Worm (Caenorhabditis elegans): ENCODE measurements around the gene kgb-1.

kgb-1 gene

DNA sequence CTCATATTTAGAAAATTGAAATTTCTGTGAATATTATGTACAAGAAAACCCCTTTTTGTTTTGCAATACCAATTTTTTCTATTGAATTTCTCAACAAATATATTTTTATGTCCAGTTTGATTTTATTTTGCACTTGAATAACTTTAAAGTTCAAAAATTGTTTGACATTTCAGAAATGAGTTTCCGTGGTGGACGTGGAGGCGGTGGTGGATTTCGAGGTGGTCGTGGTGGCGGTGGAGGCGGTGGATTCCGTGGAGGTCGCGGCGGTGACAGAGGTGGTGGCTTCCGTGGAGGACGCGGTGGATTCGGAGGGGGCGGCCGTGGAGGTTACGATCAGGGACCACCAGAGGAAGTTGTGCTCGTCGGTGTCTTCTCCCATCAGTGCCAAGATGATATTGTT lies 16.2 kb upstream of the kgb-1 start, which contains the start of gene garr-1:
TSS of gene garr-1 (plus strand) at position 174 of the 400 bp plus-strand sequence.
- no peak for TF ChIP-seq T22C8.4 (GFP tag; IDR thresholded peaks at IDR 0.05)
- no peak for TF ChIP-seq cog-1 (tag; optimal IDR thresholded peaks at IDR 0.05)
- TF ChIP-seq med-1 (GFP tag; optimal IDR thresholded peaks at IDR 0.05; ENCODE audit: insufficient read depth): no peak
- no peak for TF ChIP-seq tab-1 (GFP tag; IDR thresholded peaks at IDR 0.05)
- TF ChIP-seq ztf-23 (GFP tag; IDR thresholded peaks at IDR 0.05): no peak
- no peak for TF ChIP-seq ref-1 (GFP tag; conservative IDR thresholded peaks at IDR 0.05)
- no peak for TF ChIP-seq klf-2 (GFP tag; conservative IDR thresholded peaks at IDR 0.05)
- TF ChIP-seq flt-1 (GFP tag; IDR thresholded peaks at IDR 0.05): no peak

DNA sequence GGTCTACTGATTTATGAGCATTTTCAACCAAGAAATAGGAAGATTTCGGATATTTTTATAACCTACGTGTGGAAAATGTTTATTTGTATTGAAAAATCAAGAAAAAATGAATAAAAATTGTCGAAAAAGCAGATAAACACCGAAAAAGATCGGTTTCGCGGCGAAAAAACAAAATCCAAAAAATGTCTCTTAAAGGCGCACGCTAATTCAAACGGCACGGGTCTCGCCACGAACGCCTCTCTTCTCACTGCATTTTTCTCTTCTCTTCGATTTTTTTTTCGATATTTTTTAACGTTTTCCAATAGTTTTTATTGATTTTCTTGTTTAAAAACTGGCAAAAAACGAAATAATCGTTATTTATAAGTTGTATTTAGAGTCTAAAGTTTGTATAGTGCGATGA lies 15.7 kb upstream of the kgb-1 start:
- TF ChIP-seq ztf-23 (GFP tag; IDR thresholded peaks at IDR 0.05) (no peak), T22C8.4 (GFP tag; IDR thresholded peaks at IDR 0.05) (no peak), med-1 (GFP tag; optimal IDR thresholded peaks at IDR 0.05; ENCODE audit: insufficient read depth) (no peak), tab-1 (GFP tag; IDR thresholded peaks at IDR 0.05) (no peak), cog-1 (tag; optimal IDR thresholded peaks at IDR 0.05) (no peak), klf-2 (GFP tag; conservative IDR thresholded peaks at IDR 0.05) (no peak), ref-1 (GFP tag; conservative IDR thresholded peaks at IDR 0.05) (no peak), flt-1 (GFP tag; IDR thresholded peaks at IDR 0.05) (no peak), ztf-29 (GFP tag; IDR thresholded peaks at IDR 0.05) (no peak)

DNA sequence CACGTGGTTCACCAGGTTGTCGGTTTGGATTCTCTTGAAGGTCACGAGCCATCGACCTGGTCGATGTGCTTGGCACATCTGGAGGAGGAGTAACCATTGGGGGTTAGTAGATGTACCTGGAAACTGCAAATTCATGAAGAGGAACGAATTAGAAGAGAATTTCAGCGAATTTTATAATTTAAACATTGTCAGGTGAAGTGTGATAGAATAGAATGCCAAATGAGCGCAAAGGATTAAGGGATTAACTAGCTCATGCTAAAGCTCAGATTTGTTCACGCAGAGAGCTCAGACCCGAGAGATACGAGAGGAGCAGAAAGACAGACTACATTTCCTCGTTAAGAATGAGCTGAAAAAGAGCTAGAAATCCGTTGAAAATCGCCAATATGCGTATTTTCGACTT lies 15.2 kb upstream of the kgb-1 start, which contains the start of gene daf-18:
TSS of gene daf-18 (minus strand) at position 126 of the 400 bp plus-strand sequence.
- TF ChIP-seq ztf-23 (GFP tag; IDR thresholded peaks at IDR 0.05): no peak
- no peak for TF ChIP-seq tab-1 (GFP tag; IDR thresholded peaks at IDR 0.05)
- no peak for TF ChIP-seq ref-1 (GFP tag; conservative IDR thresholded peaks at IDR 0.05)
- TF ChIP-seq flt-1 (GFP tag; IDR thresholded peaks at IDR 0.05): no peak
- TF ChIP-seq T22C8.4 (GFP tag; IDR thresholded peaks at IDR 0.05): no peak
- no peak for TF ChIP-seq cog-1 (tag; optimal IDR thresholded peaks at IDR 0.05)
- TF ChIP-seq med-1 (GFP tag; optimal IDR thresholded peaks at IDR 0.05; ENCODE audit: insufficient read depth): no peak
- TF ChIP-seq klf-2 (GFP tag; conservative IDR thresholded peaks at IDR 0.05): no peak
- TF ChIP-seq ztf-29 (GFP tag; IDR thresholded peaks at IDR 0.05): no peak

- TF ChIP-seq ztf-23 (GFP tag; IDR thresholded peaks at IDR 0.05): no peak
- TF ChIP-seq tab-1 (GFP tag; IDR thresholded peaks at IDR 0.05): no peak
- TF ChIP-seq flt-1 (GFP tag; IDR thresholded peaks at IDR 0.05): no peak
- TF ChIP-seq cog-1 (tag; optimal IDR thresholded peaks at IDR 0.05): no peak
- TF ChIP-seq ztf-29 (GFP tag; IDR thresholded peaks at IDR 0.05): no peak
- TF ChIP-seq klf-2 (GFP tag; conservative IDR thresholded peaks at IDR 0.05): no peak
- TF ChIP-seq T22C8.4 (GFP tag; IDR thresholded peaks at IDR 0.05): no peak
- no peak for TF ChIP-seq ref-1 (GFP tag; conservative IDR thresholded peaks at IDR 0.05)
- TF ChIP-seq med-1 (GFP tag; optimal IDR thresholded peaks at IDR 0.05; ENCODE audit: insufficient read depth): no peak
Observed at ce11 chrIV:422112-422511, 12.3 kb upstream of the kgb-1 start.

DNA sequence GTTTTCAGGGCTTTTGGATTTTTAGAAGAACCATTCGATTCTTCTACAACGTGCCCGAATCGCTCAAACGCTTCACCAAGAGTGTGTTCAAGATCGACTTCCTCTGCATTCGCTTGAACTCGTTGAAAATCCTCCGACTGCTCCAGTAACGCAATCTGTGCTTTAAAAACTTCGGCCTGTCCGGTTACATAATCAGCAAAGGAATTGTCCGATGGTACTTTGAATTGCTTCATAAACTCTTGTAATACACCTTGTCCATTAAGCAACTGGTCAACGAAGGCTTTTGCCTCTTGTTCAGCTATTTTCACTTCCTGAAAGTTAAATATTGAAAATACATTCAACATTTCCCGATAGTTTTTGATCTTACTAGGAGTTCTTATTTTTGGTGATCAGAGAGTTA lies 10.9 kb upstream of the kgb-1 start:
- TF ChIP-seq tab-1 (GFP tag; IDR thresholded peaks at IDR 0.05) (no peak), med-1 (GFP tag; optimal IDR thresholded peaks at IDR 0.05; ENCODE audit: insufficient read depth) (no peak), cog-1 (tag; optimal IDR thresholded peaks at IDR 0.05) (no peak), T22C8.4 (GFP tag; IDR thresholded peaks at IDR 0.05) (no peak), klf-2 (GFP tag; conservative IDR thresholded peaks at IDR 0.05) (no peak), flt-1 (GFP tag; IDR thresholded peaks at IDR 0.05) (no peak), ztf-23 (GFP tag; IDR thresholded peaks at IDR 0.05) (no peak), ref-1 (GFP tag; conservative IDR thresholded peaks at IDR 0.05) (no peak), ztf-29 (GFP tag; IDR thresholded peaks at IDR 0.05) (no peak)

DNA sequence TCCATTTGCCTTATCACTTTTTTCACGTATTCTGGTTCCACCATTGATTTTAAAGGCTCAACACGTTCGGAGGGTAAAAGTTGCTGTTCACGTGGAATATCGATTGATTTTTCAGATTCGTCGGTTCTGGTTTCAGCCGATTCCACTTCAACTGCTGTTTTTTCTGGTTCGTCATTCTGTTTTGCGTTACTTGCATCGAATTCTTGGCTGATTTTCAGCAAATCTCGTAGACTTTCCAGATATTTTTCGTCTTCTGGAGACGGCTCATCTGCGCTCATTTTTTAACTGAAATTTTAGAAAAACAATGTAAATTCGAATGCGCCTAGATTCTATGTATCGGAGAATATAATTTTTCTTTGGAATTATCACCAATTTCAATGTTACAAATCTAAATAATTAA lies 9.8 kb upstream of the kgb-1 start, which contains the start of gene eri-1:
TSS of gene eri-1 (minus strand) at position 285 of the 400 bp plus-strand sequence.
- TF ChIP-seq med-1 (GFP tag; optimal IDR thresholded peaks at IDR 0.05; ENCODE audit: insufficient read depth) (no peak), T22C8.4 (GFP tag; IDR thresholded peaks at IDR 0.05) (peak; percentile 46; the same call in 1 of the 2 replicates)

ce11 chrIV:410420-410891 lies 621 bp upstream of the kgb-1 start, which contains the start of gene T07A9.12:
Gene T07A9.12 (plus strand): TSS chrIV:410867.
- TF ChIP-seq tab-1 (GFP tag; IDR thresholded peaks at IDR 0.05) (no peak), cog-1 (tag; optimal IDR thresholded peaks at IDR 0.05) (peak; percentile 77), ztf-29 (GFP tag; IDR thresholded peaks at IDR 0.05) (peak; percentile 54; the same call in 1 of the 2 replicates), klf-2 (GFP tag; conservative IDR thresholded peaks at IDR 0.05) (no peak), med-1 (GFP tag; optimal IDR thresholded peaks at IDR 0.05; ENCODE audit: insufficient read depth) (no peak), flt-1 (GFP tag; IDR thresholded peaks at IDR 0.05) (0 out of 2 replicates have a peak, but pooled peaks have one; percentile 39), ref-1 (GFP tag; conservative IDR thresholded peaks at IDR 0.05) (no peak), T22C8.4 (GFP tag; IDR thresholded peaks at IDR 0.05) (no peak), ztf-23 (GFP tag; IDR thresholded peaks at IDR 0.05) (no peak)

- TF ChIP-seq cog-1 (tag; optimal IDR thresholded peaks at IDR 0.05) (no peak), tab-1 (GFP tag; IDR thresholded peaks at IDR 0.05) (no peak), ref-1 (GFP tag; conservative IDR thresholded peaks at IDR 0.05) (no peak), ztf-29 (GFP tag; IDR thresholded peaks at IDR 0.05) (no peak), med-1 (GFP tag; optimal IDR thresholded peaks at IDR 0.05; ENCODE audit: insufficient read depth) (no peak), ztf-23 (GFP tag; IDR thresholded peaks at IDR 0.05) (no peak), T22C8.4 (GFP tag; IDR thresholded peaks at IDR 0.05) (no peak), klf-2 (GFP tag; conservative IDR thresholded peaks at IDR 0.05) (no peak), flt-1 (GFP tag; IDR thresholded peaks at IDR 0.05) (no peak)
Observed at ce11 chrIV:408892-409291, 943 bp downstream of the kgb-1 start.

DNA sequence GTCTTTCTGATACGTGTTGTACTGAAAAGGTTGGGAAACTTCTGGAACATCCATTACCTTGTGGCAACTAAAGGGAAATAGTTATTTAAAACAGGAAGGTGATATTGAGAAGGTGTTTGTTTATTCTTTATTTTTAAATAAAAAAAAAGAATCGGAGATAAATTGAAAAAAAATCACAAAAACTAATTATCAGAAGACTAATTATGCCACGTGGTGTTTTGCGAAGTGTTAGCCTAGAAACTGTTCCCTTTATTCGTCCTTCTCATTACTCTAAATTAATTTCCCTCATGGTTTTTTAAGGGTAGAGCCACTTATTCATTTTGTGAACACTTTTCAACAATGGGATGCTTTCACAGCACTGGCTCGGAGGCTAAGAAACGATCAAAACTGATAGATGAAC lies 8.4 kb downstream of the kgb-1 start, which contains the start of gene gpa-4:
TSS of gene gpa-4 (plus strand) at position 301 of the 400 bp plus-strand sequence.
- TF ChIP-seq flt-1 (GFP tag; IDR thresholded peaks at IDR 0.05): no peak
- no peak for TF ChIP-seq cog-1 (tag; optimal IDR thresholded peaks at IDR 0.05)
- TF ChIP-seq ztf-29 (GFP tag; IDR thresholded peaks at IDR 0.05): no peak
- TF ChIP-seq ref-1 (GFP tag; conservative IDR thresholded peaks at IDR 0.05): no peak
- TF ChIP-seq med-1 (GFP tag; optimal IDR thresholded peaks at IDR 0.05; ENCODE audit: insufficient read depth): no peak
- no peak for TF ChIP-seq klf-2 (GFP tag; conservative IDR thresholded peaks at IDR 0.05)
- no peak for TF ChIP-seq T22C8.4 (GFP tag; IDR thresholded peaks at IDR 0.05)
- TF ChIP-seq tab-1 (GFP tag; IDR thresholded peaks at IDR 0.05): no peak
- TF ChIP-seq ztf-23 (GFP tag; IDR thresholded peaks at IDR 0.05): no peak
